Fruit fly (Drosophila melanogaster) whole organism, embryonic: ENCODE measurements around the gene corolla.

Experiments
- CG10366 ChIP-seq: fragments of 200-800 bp; sonication (Bioruptor generic); IDR thresholded peaks from 2 replicates; pipeline ENCODE4 v1.3.6; 2022; ENCODE audit warnings: missing biosample characterization, missing genetic modification characterization
- CG31365 ChIP-seq: fragments of 200-800 bp; sonication (Bioruptor generic); optimal IDR thresholded peaks from 2 replicates; lab custom pipeline; 2018; ENCODE audit warnings: missing biosample characterization, mild to moderate bottlenecking, missing genetic modification characterization
- CG3407 ChIP-seq: fragments of 200-800 bp; sonication (Bioruptor generic); optimal IDR thresholded peaks from 2 replicates; lab custom pipeline; 2018; ENCODE audit warnings: missing biosample characterization, mild to moderate bottlenecking, missing genetic modification characterization
- CG4707 ChIP-seq: fragments of 200-800 bp; sonication (Bioruptor generic); optimal IDR thresholded peaks from 2 replicates; lab custom pipeline; 2018; ENCODE audit warnings: missing biosample characterization, mild to moderate bottlenecking, missing genetic modification characterization, moderate library complexity
- CkIIα-i1 ChIP-seq: fragments of 200-800 bp; sonication (Bioruptor generic); IDR thresholded peaks from 2 replicates; pipeline ENCODE4 v1.3.6; 2022; ENCODE audit warnings: missing biosample characterization, missing genetic modification characterization
- Doc2 ChIP-seq: fragments of 200-800 bp; sonication (Bioruptor generic); IDR thresholded peaks from 2 replicates; pipeline ENCODE4 v1.3.6; 2022; ENCODE audit warnings: missing biosample characterization, missing genetic modification characterization
- Gug ChIP-seq: fragments of 200-800 bp; sonication (Bioruptor generic); IDR thresholded peaks from 4 replicates; pipeline ENCODE4 v1.3.6; 2022; ENCODE audit warnings: missing biosample characterization, missing genetic modification characterization
- Jarid2 ChIP-seq: fragments of 200-800 bp; sonication (Bioruptor generic); optimal IDR thresholded peaks from 3 replicates; lab custom pipeline; 2017; ENCODE audit warnings: mild to moderate bottlenecking, missing biosample characterization, missing genetic modification reagents, missing genetic modification characterization
- Meics ChIP-seq: fragments of 200-800 bp; sonication (Bioruptor generic); optimal IDR thresholded peaks from 2 replicates; lab custom pipeline; 2017; ENCODE audit warnings: missing biosample characterization, mild to moderate bottlenecking, missing genetic modification characterization
- NC2β ChIP-seq: fragments of 200-800 bp; sonication (Bioruptor generic); optimal IDR thresholded peaks from 2 replicates; lab custom pipeline; 2016; ENCODE audit warnings: missing biosample characterization, missing genetic modification characterization
- Xbp1 ChIP-seq: fragments of 200-800 bp; sonication (Bioruptor generic); optimal IDR thresholded peaks from 3 replicates; lab custom pipeline; 2016; ENCODE audit warnings: missing biosample characterization, mild to moderate bottlenecking, missing genetic modification characterization
- kah ChIP-seq: fragments of 200-800 bp; sonication (Bioruptor generic); optimal IDR thresholded peaks from 2 replicates; lab custom pipeline; 2018; ENCODE audit warnings: missing biosample characterization, mild to moderate bottlenecking, missing genetic modification characterization
- seq ChIP-seq: fragments of 200-800 bp; sonication (Bioruptor generic); IDR thresholded peaks from 2 replicates; pipeline ENCODE4 v1.3.6; 2022; ENCODE audit warnings: missing biosample characterization, missing genetic modification characterization

- TF ChIP-seq Jarid2 = no peak
- no peak for TF ChIP-seq seq (GFP tag; lab: Robert Waterston, UW)
- TF ChIP-seq CG4707 = no peak
- TF ChIP-seq Doc2 (GFP tag; lab: Robert Waterston, UW) = no peak
- no peak for TF ChIP-seq CG3407 (GFP tag; lab: Kevin White, UChicago)
- no peak for TF ChIP-seq Meics (GFP tag; lab: Kevin White, UChicago)
- no peak for TF ChIP-seq CG31365 (tag; lab: Kevin White, UChicago)
- no peak for TF ChIP-seq CkIIα-i1
- no peak for TF ChIP-seq kah (GFP tag; lab: Kevin White, UChicago)
- no peak for TF ChIP-seq NC2β
- TF ChIP-seq Gug (GFP tag; lab: Robert Waterston, UW) = no peak
- no peak for TF ChIP-seq Xbp1 (GFP tag; lab: Kevin White, UChicago)
- TF ChIP-seq CG10366 (GFP tag; lab: Robert Waterston, UW) = no peak
Measured at dm6 chrX:17594745-17595144, 37.1 kb downstream of the corolla start.
